Worm (Caenorhabditis elegans) whole organism, mixed stage, embryonic: ENCODE data around the gene vit-2.
A peak's percentile ranks its signal among the peaks of the same experiment; 100 is the strongest.

ENCODE experiments used
- M03D4.4 ChIP-seq: sonication (generic microtip); optimal IDR thresholded peaks from 2 replicates; lab custom pipeline; 2017; ENCODE audit warnings: mild to moderate bottlenecking, missing genetic modification characterization, missing compliant biosample characterization
- bed-3 ChIP-seq: fragments of 200-800 bp; sonication (Bioruptor generic); optimal IDR thresholded peaks from 3 replicates; lab custom pipeline; 2018; ENCODE audit warnings: mild to moderate bottlenecking, missing genetic modification characterization, moderate library complexity, missing compliant biosample characterization
- blmp-1 ChIP-seq: fragments of 150-350 bp; optimal IDR thresholded peaks from 2 replicates; lab custom pipeline; 2014; ENCODE audit warnings: missing biosample characterization, missing genetic modification characterization
- ceh-39 ChIP-seq: fragments of 150-350 bp; optimal IDR thresholded peaks from 2 replicates; lab custom pipeline; 2014; ENCODE audit warnings: missing biosample characterization, missing genetic modification characterization
- ceh-43 ChIP-seq: fragments of 200-800 bp; sonication (Bioruptor generic); optimal IDR thresholded peaks from 2 replicates; lab custom pipeline; 2018; ENCODE audit warnings: mild to moderate bottlenecking, missing genetic modification characterization, moderate library complexity, missing compliant biosample characterization
- ceh-83 ChIP-seq: fragments of 200-800 bp; sonication (Bioruptor generic); optimal IDR thresholded peaks from 2 replicates; lab custom pipeline; 2018; ENCODE audit warnings: mild to moderate bottlenecking, missing genetic modification characterization, missing compliant biosample characterization
- ces-1 ChIP-seq: fragments of 150-350 bp; optimal IDR thresholded peaks from 2 replicates; lab custom pipeline; 2014; ENCODE audit warnings: missing biosample characterization, missing genetic modification reagents, missing genetic modification characterization
- cnd-1 ChIP-seq: fragments of 200-800 bp; sonication (Bioruptor generic); optimal IDR thresholded peaks from 2 replicates; lab custom pipeline; 2018; ENCODE audit warnings: mild to moderate bottlenecking, missing genetic modification characterization, missing compliant biosample characterization
- drap-1 ChIP-seq: fragments of 200-800 bp; sonication (Bioruptor generic); optimal IDR thresholded peaks from 3 replicates; lab custom pipeline; 2018; ENCODE audit warnings: mild to moderate bottlenecking, missing genetic modification characterization, missing compliant biosample characterization
- elt-3 ChIP-seq: fragments of 150-350 bp; optimal IDR thresholded peaks from 2 replicates; lab custom pipeline; 2014; ENCODE audit warnings: missing biosample characterization, missing genetic modification characterization
- flh-1 ChIP-seq: fragments of 200-800 bp; sonication (Bioruptor generic); optimal IDR thresholded peaks from 2 replicates; lab custom pipeline; 2018; ENCODE audit warnings: mild to moderate bottlenecking, missing genetic modification characterization, moderate library complexity, missing compliant biosample characterization
- ham-2 ChIP-seq: fragments of 200-800 bp; sonication (Bioruptor generic); optimal IDR thresholded peaks from 2 replicates; lab custom pipeline; 2018; ENCODE audit warnings: mild to moderate bottlenecking, missing genetic modification characterization, missing compliant biosample characterization
- hlh-1 ChIP-seq: fragments of 150-350 bp; optimal IDR thresholded peaks from 2 replicates; lab custom pipeline; 2014; ENCODE audit warnings: missing biosample characterization, missing genetic modification reagents, missing genetic modification characterization
- lin-13 ChIP-seq: fragments of 150-350 bp; optimal IDR thresholded peaks from 2 replicates; lab custom pipeline; 2014; ENCODE audit warnings: missing biosample characterization, missing genetic modification characterization
- lin-32 ChIP-seq: fragments of 200-800 bp; sonication (Bioruptor generic); optimal IDR thresholded peaks from 2 replicates; lab custom pipeline; 2018; ENCODE audit warnings: mild to moderate bottlenecking, missing genetic modification characterization, missing compliant biosample characterization
- lsy-2 ChIP-seq: fragments of 150-350 bp; optimal IDR thresholded peaks from 2 replicates; lab custom pipeline; 2014; ENCODE audit warnings: missing biosample characterization, missing genetic modification characterization
- mab-5 ChIP-seq: fragments of 150-350 bp; optimal IDR thresholded peaks from 2 replicates; lab custom pipeline; 2014; ENCODE audit warnings: missing biosample characterization, missing genetic modification characterization
- mep-1 ChIP-seq: fragments of 150-350 bp; optimal IDR thresholded peaks from 2 replicates; lab custom pipeline; 2017; ENCODE audit warnings: missing biosample characterization, missing genetic modification reagents, missing genetic modification characterization, inconsistent platforms
- mls-2 ChIP-seq: sonication (generic microtip); optimal IDR thresholded peaks from 2 replicates; lab custom pipeline; 2016; ENCODE audit warnings: mild to moderate bottlenecking, missing genetic modification characterization, moderate library complexity, missing compliant biosample characterization
- nhr-2 ChIP-seq: fragments of 150-350 bp; optimal IDR thresholded peaks from 2 replicates; lab custom pipeline; 2014; ENCODE audit warnings: missing biosample characterization, missing genetic modification characterization
- nhr-237 ChIP-seq: fragments of 150-350 bp; optimal IDR thresholded peaks from 2 replicates; lab custom pipeline; 2014; ENCODE audit warnings: missing biosample characterization, missing genetic modification characterization
- nhr-28 ChIP-seq: fragments of 150-350 bp; optimal IDR thresholded peaks from 2 replicates; lab custom pipeline; 2014; ENCODE audit warnings: missing biosample characterization, missing genetic modification characterization
- pha-4 ChIP-seq: fragments of 150-350 bp; optimal IDR thresholded peaks from 2 replicates; lab custom pipeline; 2018; ENCODE audit warnings: missing biosample characterization, missing genetic modification reagents, missing genetic modification characterization
- sem-2 ChIP-seq: fragments of 200-800 bp; sonication (Bioruptor generic); optimal IDR thresholded peaks from 2 replicates; lab custom pipeline; 2018; ENCODE audit warnings: mild to moderate bottlenecking, missing genetic modification characterization, missing compliant biosample characterization
- snpc-4 ChIP-seq: fragments of 150-350 bp; optimal IDR thresholded peaks from 2 replicates; lab custom pipeline; 2014; ENCODE audit warnings: missing biosample characterization, missing genetic modification characterization
- sptf-1 ChIP-seq: sonication (generic microtip); optimal IDR thresholded peaks from 2 replicates; lab custom pipeline; 2017; ENCODE audit warnings: mild to moderate bottlenecking, missing genetic modification characterization, moderate library complexity, missing compliant biosample characterization
- tbx-8 ChIP-seq: fragments of 200-800 bp; sonication (Bioruptor generic); optimal IDR thresholded peaks from 2 replicates; lab custom pipeline; 2018; ENCODE audit warnings: mild to moderate bottlenecking, missing genetic modification characterization, moderate library complexity, missing compliant biosample characterization
- unc-120 ChIP-seq: sonication (generic microtip); optimal IDR thresholded peaks from 2 replicates; lab custom pipeline; 2017; ENCODE audit warnings: missing genetic modification characterization, missing compliant biosample characterization; ENCODE audit not compliant: poor library complexity, severe bottlenecking
- unc-39 ChIP-seq: fragments of 150-350 bp; optimal IDR thresholded peaks from 2 replicates; lab custom pipeline; 2014; ENCODE audit warnings: missing biosample characterization, missing genetic modification characterization
- unc-62 ChIP-seq: fragments of 150-350 bp; optimal IDR thresholded peaks from 2 replicates; lab custom pipeline; 2014; ENCODE audit warnings: missing biosample characterization, missing genetic modification reagents, missing genetic modification characterization
- ztf-11 ChIP-seq: fragments of 150-350 bp; optimal IDR thresholded peaks from 2 replicates; lab custom pipeline; 2014; ENCODE audit warnings: missing biosample characterization, missing genetic modification characterization

Gene vit-2

DNA sequence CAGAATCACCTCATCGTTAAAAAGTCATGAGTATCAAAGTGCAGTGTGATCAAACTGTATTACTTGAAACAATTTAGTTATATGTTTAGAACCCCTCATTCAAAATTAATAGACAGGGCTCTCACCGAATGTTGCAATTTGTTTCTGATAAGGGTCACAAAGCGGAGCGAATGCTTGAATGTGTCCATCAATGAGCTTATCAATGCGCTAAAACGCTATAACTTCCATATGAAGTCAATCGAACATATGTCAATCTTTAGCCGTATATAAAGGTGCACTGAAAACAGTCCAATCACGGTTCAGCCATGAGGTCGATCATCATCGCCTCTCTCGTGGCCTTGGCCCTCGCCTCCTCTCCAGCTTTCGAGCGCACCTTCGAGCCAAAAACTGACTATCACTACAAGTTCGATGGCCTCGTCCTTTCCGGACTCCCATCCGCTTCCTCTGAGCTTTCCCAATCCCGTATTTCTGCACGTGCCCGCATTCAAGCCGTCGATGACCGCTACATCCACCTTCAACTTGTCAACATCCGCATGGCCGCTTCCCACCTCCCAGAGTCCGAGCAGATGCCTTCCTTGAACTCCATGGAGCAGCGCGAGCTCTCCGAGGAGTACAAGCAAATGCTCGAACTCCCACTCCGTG is at the start of gene vit-2:
TSS of gene vit-2 (plus strand) at position 305 of the 642 bp plus-strand sequence.
- TF ChIP-seq M03D4.4 (tag; lab: Kevin White, UChicago): no peak
- TF ChIP-seq pha-4 (tag; lab: Kevin White, UChicago): no peak
- no peak for TF ChIP-seq drap-1 (GFP tag; lab: Kevin White, UChicago)
- no peak for TF ChIP-seq mab-5 (tag; lab: Kevin White, UChicago)
- TF ChIP-seq hlh-1 (tag; lab: Kevin White, UChicago): no peak
- TF ChIP-seq blmp-1 (tag; lab: Kevin White, UChicago): no peak
- no peak for TF ChIP-seq unc-39 (tag; lab: Kevin White, UChicago)
- TF ChIP-seq ham-2 (GFP tag; lab: Kevin White, UChicago): no peak
- TF ChIP-seq bed-3 (GFP tag; lab: Kevin White, UChicago): no peak
- TF ChIP-seq nhr-237 (tag; lab: Kevin White, UChicago): no peak
- TF ChIP-seq nhr-2 (tag; lab: Kevin White, UChicago): no peak
- no peak for TF ChIP-seq lin-13 (tag; lab: Kevin White, UChicago)
- TF ChIP-seq flh-1: no peak
- no peak for TF ChIP-seq ces-1 (GFP tag; lab: Kevin White, UChicago)
- TF ChIP-seq lsy-2 (tag; lab: Kevin White, UChicago): no peak
- TF ChIP-seq snpc-4 (tag; lab: Kevin White, UChicago): no peak
- no peak for TF ChIP-seq tbx-8 (GFP tag; lab: Kevin White, UChicago)
- no peak for TF ChIP-seq mls-2 (tag; lab: Kevin White, UChicago)
- no peak for TF ChIP-seq sem-2 (GFP tag; lab: Kevin White, UChicago)
- no peak for TF ChIP-seq unc-120

DNA sequence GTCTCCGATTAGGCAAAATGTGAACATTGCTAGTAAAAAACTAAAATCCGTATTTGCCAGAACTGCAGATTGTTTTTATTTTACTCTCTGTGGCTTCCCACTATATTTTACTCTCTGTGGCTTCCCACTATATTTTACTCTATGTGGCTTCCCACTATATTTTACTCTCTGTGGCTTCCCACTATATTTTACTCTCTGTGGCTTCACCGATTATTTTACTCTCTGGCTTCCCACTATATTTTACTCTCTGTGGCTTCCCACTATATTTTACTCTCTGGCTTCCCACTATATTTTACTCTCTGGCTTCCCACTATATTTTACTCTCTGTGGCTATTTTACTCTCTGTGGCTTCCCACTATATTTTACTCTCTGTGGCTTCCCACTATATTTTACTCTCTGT is 44.6 kb upstream of the vit-2 start:
- TF ChIP-seq sem-2 (GFP tag; lab: Kevin White, UChicago) (peak; percentile 31), lin-32 (GFP tag; lab: Kevin White, UChicago) (peak; percentile 73), M03D4.4 (tag; lab: Kevin White, UChicago) (peak; percentile 78), sptf-1 (tag; lab: Kevin White, UChicago) (peak; percentile 89), tbx-8 (GFP tag; lab: Kevin White, UChicago) (peak; percentile 81), flh-1 (peak; percentile 26), ceh-83 (GFP tag; lab: Kevin White, UChicago) (peak; percentile 80), ceh-43 (GFP tag; lab: Kevin White, UChicago) (peak; percentile 64), mls-2 (tag; lab: Kevin White, UChicago) (peak; percentile 90), bed-3 (GFP tag; lab: Kevin White, UChicago) (peak; percentile 68)

DNA sequence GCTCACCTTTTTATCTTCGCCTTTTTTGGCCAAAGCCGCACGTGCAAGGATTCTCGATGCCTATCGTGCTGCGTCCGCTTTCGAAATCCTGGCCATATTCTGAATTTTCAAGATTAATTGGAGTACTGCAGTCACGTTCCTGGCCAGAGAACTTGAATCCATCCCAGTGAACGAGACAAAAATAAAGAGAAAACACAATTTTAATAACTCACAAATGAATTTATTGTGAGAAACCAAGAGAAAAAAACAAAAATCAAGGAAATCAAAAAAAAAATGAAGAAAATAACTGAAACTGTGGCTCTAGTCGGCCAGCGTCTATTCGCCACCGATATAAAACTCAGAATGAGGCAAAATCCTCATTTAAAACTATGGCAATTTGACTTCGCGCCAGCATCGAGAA is 41.7 kb upstream of the vit-2 start, which contains the start of gene C24H10.4:
TSS of gene C24H10.4 (minus strand) at position 101 of the 400 bp plus-strand sequence.
- TF ChIP-seq nhr-28 (tag; lab: Kevin White, UChicago): no peak
- TF ChIP-seq mls-2 (tag; lab: Kevin White, UChicago): no peak
- no peak for TF ChIP-seq ceh-83 (GFP tag; lab: Kevin White, UChicago)
- no peak for TF ChIP-seq sptf-1 (tag; lab: Kevin White, UChicago)
- TF ChIP-seq ztf-11 (tag; lab: Kevin White, UChicago): no peak
- TF ChIP-seq unc-39 (tag; lab: Kevin White, UChicago): no peak
- TF ChIP-seq lsy-2 (tag; lab: Kevin White, UChicago): no peak
- no peak for TF ChIP-seq mep-1
- TF ChIP-seq elt-3 (tag; lab: Kevin White, UChicago): no peak
- no peak for TF ChIP-seq ceh-39 (tag; lab: Kevin White, UChicago)
- TF ChIP-seq cnd-1 (tag; lab: Kevin White, UChicago): no peak
- no peak for TF ChIP-seq sem-2 (GFP tag; lab: Kevin White, UChicago)
- TF ChIP-seq ces-1 (GFP tag; lab: Kevin White, UChicago): no peak
- no peak for TF ChIP-seq unc-120
- TF ChIP-seq hlh-1 (tag; lab: Kevin White, UChicago): no peak

DNA sequence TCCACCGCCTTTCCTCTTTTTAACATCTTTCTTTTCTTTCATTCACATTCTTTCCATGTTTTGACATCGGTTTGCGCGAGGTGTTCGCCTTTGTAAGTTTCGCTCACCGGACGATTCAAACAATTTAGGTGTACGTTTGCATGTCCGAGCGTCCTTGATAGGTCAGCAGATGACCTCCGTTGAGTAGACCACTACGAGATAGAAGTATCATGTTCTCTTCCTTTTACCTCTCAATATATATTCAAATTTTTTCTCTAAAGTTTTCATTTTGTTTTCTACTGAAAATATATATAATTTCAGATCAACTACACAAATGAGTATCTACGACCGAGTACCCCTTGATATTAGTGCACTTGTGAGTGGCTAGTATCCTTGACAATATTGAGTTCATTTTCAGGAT is 40.1 kb upstream of the vit-2 start, which contains the start of gene C24H10.3:
TSS of gene C24H10.3 (plus strand) at position 301 of the 400 bp plus-strand sequence.
- TF ChIP-seq flh-1 (no peak), unc-62 (GFP tag; lab: Kevin White, UChicago) (no peak)
